Fruit fly (Drosophila melanogaster) whole organism, embryonic: Measurements from ENCODE around the gene Patsas.

Experiments
- Bdp1 ChIP-seq: fragments of 200-800 bp; sonication (Bioruptor generic); optimal IDR thresholded peaks from 3 replicates; lab custom pipeline; 2016; ENCODE audit warnings: missing biosample characterization, missing genetic modification characterization
- CG12769 ChIP-seq: fragments of 200-800 bp; sonication (Bioruptor generic); optimal IDR thresholded peaks from 2 replicates; lab custom pipeline; 2019; ENCODE audit warnings: missing biosample characterization, mild to moderate bottlenecking, missing genetic modification characterization, moderate library complexity
- CG15479 ChIP-seq: fragments of 200-800 bp; sonication (Bioruptor generic); optimal IDR thresholded peaks from 3 replicates; lab custom pipeline; 2019; ENCODE audit warnings: missing biosample characterization, mild to moderate bottlenecking, missing genetic modification characterization, moderate library complexity
- CG17829 ChIP-seq: fragments of 200-800 bp; optimal IDR thresholded peaks from 2 replicates; lab custom pipeline; 2019; ENCODE audit warnings: missing biosample characterization, mild to moderate bottlenecking, missing genetic modification characterization, moderate library complexity
- CG1832 ChIP-seq: fragments of 200-800 bp; sonication (Bioruptor generic); optimal IDR thresholded peaks from 2 replicates; lab custom pipeline; 2017; ENCODE audit warnings: missing biosample characterization, mild to moderate bottlenecking, missing genetic modification characterization, inconsistent platforms
- CG18764 ChIP-seq: fragments of 200-800 bp; sonication (Bioruptor generic); optimal IDR thresholded peaks from 3 replicates; lab custom pipeline; 2016; ENCODE audit warnings: missing biosample characterization, missing genetic modification characterization
- CG2120 ChIP-seq: fragments of 200-800 bp; sonication (Bioruptor generic); optimal IDR thresholded peaks from 3 replicates; lab custom pipeline; 2016; ENCODE audit warnings: missing biosample characterization, missing genetic modification characterization
- CG4404 ChIP-seq: fragments of 200-800 bp; sonication (Bioruptor generic); IDR thresholded peaks from 2 replicates; pipeline ENCODE4 v1.3.6; 2022; ENCODE audit warnings: missing biosample characterization, missing genetic modification characterization
- CG5180 ChIP-seq: fragments of 200-800 bp; sonication (Bioruptor generic); optimal IDR thresholded peaks from 3 replicates; lab custom pipeline; 2017; ENCODE audit warnings: missing biosample characterization, missing genetic modification characterization, mild to moderate bottlenecking, moderate library complexity, missing genetic modification reagents
- CG8478 ChIP-seq: fragments of >200 bp; optimal IDR thresholded peaks from 2 replicates; lab custom pipeline; 2018
- CG9817 ChIP-seq: fragments of 200-800 bp; sonication (Bioruptor generic); optimal IDR thresholded peaks from 2 replicates; lab custom pipeline; 2018; ENCODE audit warnings: missing biosample characterization, mild to moderate bottlenecking, missing genetic modification characterization, moderate library complexity
- CHES-1-like ChIP-seq: fragments of 200-800 bp; sonication (Bioruptor generic); optimal IDR thresholded peaks from 2 replicates; lab custom pipeline; 2016; ENCODE audit warnings: missing biosample characterization, missing genetic modification characterization
- CTCF ChIP-seq: fragments of 200-800 bp; sonication (Bioruptor generic); optimal IDR thresholded peaks from 2 replicates; lab custom pipeline; 2017; ENCODE audit warnings: missing biosample characterization, mild to moderate bottlenecking, missing genetic modification characterization, moderate library complexity
- Dll ChIP-seq: fragments of 200-800 bp; sonication (Bioruptor generic); IDR thresholded peaks from 4 replicates; pipeline ENCODE4 v1.3.6; 2022; ENCODE audit warnings: missing biosample characterization, missing genetic modification characterization; ENCODE audit not compliant: partially characterized antibody
- Ets65A ChIP-seq: fragments of 200-800 bp; sonication (Bioruptor generic); peaks from one replicate; lab custom pipeline; 2016; ENCODE audit warnings: missing biosample characterization, missing genetic modification characterization
- Jarid2 ChIP-seq: fragments of 200-800 bp; sonication (Bioruptor generic); optimal IDR thresholded peaks from 3 replicates; lab custom pipeline; 2017; ENCODE audit warnings: mild to moderate bottlenecking, missing biosample characterization, missing genetic modification reagents, missing genetic modification characterization
- MESR4 ChIP-seq: fragments of 200-800 bp; sonication (Bioruptor generic); optimal IDR thresholded peaks from 2 replicates; lab custom pipeline; 2018; ENCODE audit warnings: missing biosample characterization, mild to moderate bottlenecking, missing genetic modification characterization, moderate library complexity
- NC2β ChIP-seq: fragments of 200-800 bp; sonication (Bioruptor generic); optimal IDR thresholded peaks from 2 replicates; lab custom pipeline; 2016; ENCODE audit warnings: missing biosample characterization, missing genetic modification characterization
- Nf-YA ChIP-seq: fragments of 200-800 bp; sonication (Bioruptor generic); IDR thresholded peaks from 2 replicates; pipeline ENCODE4 v1.3.6; 2022; ENCODE audit warnings: missing biosample characterization, missing genetic modification characterization
- Nf-YB ChIP-seq: fragments of 200-800 bp; sonication (Bioruptor generic); optimal IDR thresholded peaks from 3 replicates; lab custom pipeline; 2019; ENCODE audit warnings: missing biosample characterization, mild to moderate bottlenecking, missing genetic modification characterization, moderate library complexity
- Nf-YC ChIP-seq: fragments of 200-800 bp; optimal IDR thresholded peaks from 3 replicates; lab custom pipeline; 2019; ENCODE audit warnings: missing biosample characterization, mild to moderate bottlenecking, missing genetic modification characterization, moderate library complexity
- Oli ChIP-seq: fragments of 200-800 bp; sonication (Bioruptor generic); optimal IDR thresholded peaks from 2 replicates; lab custom pipeline; 2018; ENCODE audit warnings: missing biosample characterization, mild to moderate bottlenecking, missing genetic modification characterization, moderate library complexity
- Opbp ChIP-seq: fragments of 200-800 bp; sonication (Bioruptor generic); IDR thresholded peaks from 3 replicates; pipeline ENCODE4 v1.3.6; 2022; ENCODE audit warnings: missing biosample characterization, missing genetic modification characterization; ENCODE audit not compliant: partially characterized antibody
- Taf1 ChIP-seq: fragments of 200-800 bp; sonication (Bioruptor generic); IDR thresholded peaks from 2 replicates; pipeline ENCODE4 v1.3.6; 2022; ENCODE audit warnings: missing biosample characterization, missing genetic modification characterization
- bab2 ChIP-seq: fragments of 200-800 bp; sonication (Bioruptor generic); optimal IDR thresholded peaks from 2 replicates; lab custom pipeline; 2016; ENCODE audit warnings: missing biosample characterization, missing genetic modification characterization
- cad ChIP-seq: fragments of >200 bp; optimal IDR thresholded peaks from 2 replicates; lab custom pipeline; 2017; ENCODE audit warnings: missing biosample characterization, missing genetic modification characterization
- chinmo ChIP-seq: fragments of 200-800 bp; sonication (Bioruptor generic); IDR thresholded peaks from 4 replicates; pipeline ENCODE4 v1.3.6; 2022; ENCODE audit warnings: missing biosample characterization, missing genetic modification characterization; ENCODE audit not compliant: partially characterized antibody
- corto ChIP-seq: fragments of 200-800 bp; sonication (Bioruptor generic); optimal IDR thresholded peaks from 2 replicates; lab custom pipeline; 2016; ENCODE audit warnings: missing biosample characterization, mild to moderate bottlenecking, missing genetic modification characterization, moderate library complexity
- ewg ChIP-seq: fragments of 200-800 bp; sonication (Bioruptor generic); optimal IDR thresholded peaks from 3 replicates; lab custom pipeline; 2017; ENCODE audit warnings: mild to moderate bottlenecking, missing biosample characterization, missing genetic modification reagents, missing genetic modification characterization
- mld ChIP-seq: fragments of 200-800 bp; sonication (Bioruptor generic); IDR thresholded peaks from 3 replicates; pipeline ENCODE4 v1.3.6; 2022; ENCODE audit warnings: missing biosample characterization, missing genetic modification characterization; ENCODE audit not compliant: partially characterized antibody
- odd ChIP-seq: fragments of 200-800 bp; sonication (Bioruptor generic); optimal IDR thresholded peaks from 2 replicates; lab custom pipeline; 2017; ENCODE audit warnings: missing biosample characterization, mild to moderate bottlenecking, missing genetic modification characterization
- pnt ChIP-seq: fragments of 200-800 bp; sonication (Bioruptor generic); optimal IDR thresholded peaks from 3 replicates; lab custom pipeline; 2016; ENCODE audit warnings: missing biosample characterization, missing genetic modification characterization
- prd ChIP-seq, 3 experiments: fragments of >200 bp in 2 of 3; fragments of 200-800 bp in 1 of 3; sonication (Bioruptor generic) in 1 of 3; optimal IDR thresholded peaks in 2 of 3; IDR thresholded peaks in 1 of 3; 2 replicates in 2 of 3; 3 replicates in 1 of 3; pipeline versions ENCODE4 v1.3.6 to Lab custom; 2017 to 2022; ENCODE audit warnings: missing biosample characterization in 1 of 3, missing genetic modification characterization in 1 of 3
- run ChIP-seq: fragments of 200-800 bp; sonication (Bioruptor generic); optimal IDR thresholded peaks from 3 replicates; lab custom pipeline; 2018; ENCODE audit warnings: missing biosample characterization, mild to moderate bottlenecking, missing genetic modification characterization
- salm ChIP-seq: fragments of 200-800 bp; sonication (Bioruptor generic); optimal IDR thresholded peaks from 2 replicates; lab custom pipeline; 2018; ENCODE audit warnings: missing biosample characterization, mild to moderate bottlenecking, missing genetic modification characterization
- sens-2 ChIP-seq: fragments of 200-800 bp; sonication (Bioruptor generic); IDR thresholded peaks from 2 replicates; pipeline ENCODE4 v1.3.6; 2022; ENCODE audit warnings: missing biosample characterization, missing genetic modification characterization
- tin ChIP-seq: fragments of 200-800 bp; sonication (Bioruptor generic); optimal IDR thresholded peaks from 3 replicates; lab custom pipeline; 2016; ENCODE audit warnings: missing biosample characterization, missing genetic modification characterization
- tll ChIP-seq, 2 experiments: fragments of 200-800 bp in 1 of 2; fragments of >200 bp in 1 of 2; sonication (Bioruptor generic) in 1 of 2; optimal IDR thresholded peaks; 2 replicates each; lab custom pipeline; 2017 to 2019; ENCODE audit warnings: missing biosample characterization in 2 of 2, missing genetic modification characterization in 2 of 2, mild to moderate bottlenecking in 1 of 2, moderate library complexity in 1 of 2
- zen ChIP-seq: fragments of 200-800 bp; sonication (Bioruptor generic); optimal IDR thresholded peaks from 3 replicates; lab custom pipeline; 2018; ENCODE audit warnings: missing biosample characterization, mild to moderate bottlenecking, missing genetic modification characterization, moderate library complexity
- zen2 ChIP-seq: fragments of 200-800 bp; sonication (Bioruptor generic); IDR thresholded peaks from 3 replicates; pipeline ENCODE4 v1.3.6; 2022; ENCODE audit warnings: missing biosample characterization, missing genetic modification characterization; ENCODE audit not compliant: partially characterized antibody

Patsas gene

dm6 chr2L:12087442-12087841, 15.6 kb downstream of the Patsas start:
- TF ChIP-seq CG4404 (no peak), zen (tag; lab: Kevin White, UChicago) (peak; percentile 39), ewg (GFP tag; lab: Kevin White, UChicago) (no peak), cad (GFP tag; lab: Kevin White, UChicago) (peak; percentile 98), CHES-1-like (GFP tag; lab: Kevin White, UChicago) (no peak), tin (GFP tag; lab: Kevin White, UChicago) (no peak), tll (GFP tag; optimal IDR thresholded peaks at IDR 0.05; lab: Kevin White, UChicago) (peak in 1 of 2 experiments; percentile 69), CG2120 (no peak)

- TF ChIP-seq Nf-YC (tag; lab: Kevin White, UChicago) (peak; percentile 97), prd (optimal IDR thresholded peaks at IDR 0.05; lab: Kevin White, UChicago) (no peak), prd (GFP tag; IDR thresholded peaks at IDR 0.05; lab: Robert Waterston, UW) (peak; percentile 50; the same call in 1 of the 3 replicates), Nf-YB (peak; percentile 98), CG17829 (tag; lab: Kevin White, UChicago) (peak; percentile 2), mld (GFP tag; lab: Robert Waterston, UW) (0 out of 3 replicates have a peak, but pooled peaks have one; percentile 31), Jarid2 (GFP tag; lab: Kevin White, UChicago) (peak; percentile 36), Opbp (GFP tag; lab: Robert Waterston, UW) (no peak), Taf1 (GFP tag; lab: Robert Waterston, UW) (no peak), CTCF (peak; percentile 88), NC2β (GFP tag; lab: Kevin White, UChicago) (no peak), zen2 (GFP tag; lab: Robert Waterston, UW) (peak; percentile 27; the same call in 1 of the 3 replicates), CG1832 (peak; percentile 89), tll (GFP tag; optimal IDR thresholded peaks at IDR 0.05; lab: Kevin White, UChicago) (peak in 1 of 2 experiments; percentile 91), chinmo (GFP tag; lab: Robert Waterston, UW) (0 out of 4 replicates have a peak, but pooled peaks have one; percentile 36), Dll (GFP tag; lab: Robert Waterston, UW) (peak; percentile 39; the same call in 1 of the 4 replicates), CG8478 (lab: Kevin White, UChicago) (peak; percentile 85), odd (GFP tag; lab: Kevin White, UChicago) (no peak), CG15479 (peak; percentile 76), Bdp1 (GFP tag; lab: Kevin White, UChicago) (no peak), Nf-YA (peak; percentile 86)
Measured at dm6 chr2L:12085619-12086171, 17.4 kb downstream of the Patsas start, which contains the start of gene prd. Gene prd, minus strand, starts transcription at chr2L:12085827.

dm6 chr2L:12085010-12085409, 18.1 kb downstream of the Patsas start:
- TF ChIP-seq cad (GFP tag; lab: Kevin White, UChicago): peak; percentile 83
- TF ChIP-seq zen (tag; lab: Kevin White, UChicago): peak; percentile 59
- TF ChIP-seq CG9817: no peak
- TF ChIP-seq pnt: no peak
- no peak for TF ChIP-seq CG12769
- TF ChIP-seq corto: no peak
- no peak for TF ChIP-seq MESR4 (GFP tag; lab: Kevin White, UChicago)
- TF ChIP-seq Oli (tag; lab: Kevin White, UChicago): no peak
- TF ChIP-seq salm (tag; lab: Kevin White, UChicago): no peak
- TF ChIP-seq Ets65A (GFP tag; lab: Kevin White, UChicago): peak; percentile 72
- TF ChIP-seq CG5180 (GFP tag; lab: Kevin White, UChicago): no peak
- no peak for TF ChIP-seq CG18764 (GFP tag; lab: Kevin White, UChicago)
- no peak for TF ChIP-seq run
- no peak for TF ChIP-seq bab2 (GFP tag; lab: Kevin White, UChicago)
- TF ChIP-seq ewg (GFP tag; lab: Kevin White, UChicago): no peak
- TF ChIP-seq sens-2 (GFP tag; lab: Robert Waterston, UW): no peak
